Worm (Caenorhabditis elegans): ENCODE measurements around the gene str-146.

DNA sequence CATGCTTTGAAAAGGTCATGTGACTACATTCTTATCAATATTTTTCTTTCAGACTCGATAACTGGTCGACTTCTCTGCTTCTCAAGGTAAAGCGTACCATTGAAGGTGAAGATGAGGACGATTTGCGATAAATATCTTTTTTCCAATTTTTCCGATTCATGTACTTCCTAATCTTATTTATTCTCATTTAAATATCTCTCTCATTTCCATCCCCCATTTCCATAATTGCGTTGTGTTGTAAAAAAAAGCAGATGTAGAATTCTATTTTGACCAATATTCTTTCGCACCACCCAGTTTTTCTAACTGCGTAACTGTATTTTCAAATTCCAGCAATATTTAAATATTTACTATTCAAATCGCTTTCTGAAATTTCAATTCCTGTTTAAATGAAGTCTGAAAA lies 37.6 kb upstream of the str-146 start, which contains the start of gene D1014.4:
- TF ChIP-seq dao-5 (tag; optimal IDR thresholded peaks at IDR 0.05) (no peak), him-1 (tag; optimal IDR thresholded peaks at IDR 0.05) (no peak), W03F9.2 (tag; optimal IDR thresholded peaks at IDR 0.05) (no peak)

Data from whole organism, L4/young adult.